Fruit fly (Drosophila melanogaster): ENCODE measurements around the gene Sol1.

Sol1 gene

dm6 chr3R:12408160-12408559 lies 22.1 kb downstream of the Sol1 start, which contains the start of gene CG5196 (continued):
- TF ChIP-seq hkb (optimal IDR thresholded peaks at IDR 0.05), result no peak
- no peak for TF ChIP-seq hkb (GFP tag; IDR thresholded peaks at IDR 0.05)
- peak; percentile 81 for TF ChIP-seq CG34224 (GFP tag; IDR thresholded peaks at IDR 0.05; ENCODE audit: partially characterized antibody)
- no peak for TF ChIP-seq pan (optimal IDR thresholded peaks at IDR 0.05)
- no peak for TF ChIP-seq pan (GFP tag; optimal IDR thresholded peaks at IDR 0.05 in 1 of 2, IDR thresholded peaks at IDR 0.05 in 1 of 2)
- TF ChIP-seq CG1024 (GFP tag; IDR thresholded peaks at IDR 0.05), result no peak
- no peak for TF ChIP-seq Atf3 (GFP tag; optimal IDR thresholded peaks at IDR 0.05)
- TF ChIP-seq MESR4 (GFP tag; optimal IDR thresholded peaks at IDR 0.05), result peak; percentile 85
- peak; percentile 65 for TF ChIP-seq Scr (GFP tag; IDR thresholded peaks at IDR 0.05; ENCODE audit: partially characterized antibody)
- TF ChIP-seq exex (tag; optimal IDR thresholded peaks at IDR 0.05), result peak; percentile 64
- no peak for TF ChIP-seq CG33557 (GFP tag; optimal IDR thresholded peaks at IDR 0.05)
- TF ChIP-seq lilli (GFP tag; optimal IDR thresholded peaks at IDR 0.05), result peak; percentile 11
- peak; percentile 38 for TF ChIP-seq Fer1 (GFP tag; optimal IDR thresholded peaks at IDR 0.05)
- TF ChIP-seq CG2712 (tag; optimal IDR thresholded peaks at IDR 0.05), result peak; percentile 48
- TF ChIP-seq oc (tag; optimal IDR thresholded peaks at IDR 0.05), result no peak
- TF ChIP-seq CG2120 (GFP tag; optimal IDR thresholded peaks at IDR 0.05), result peak; percentile 23
- no peak for TF ChIP-seq Mrtf (GFP tag; IDR thresholded peaks at IDR 0.05)
- TF ChIP-seq Sox102F (GFP tag; optimal IDR thresholded peaks at IDR 0.05), result no peak
- TF ChIP-seq CG12769 (tag; optimal IDR thresholded peaks at IDR 0.05), result no peak
- TF ChIP-seq kni (GFP tag; optimal IDR thresholded peaks at IDR 0.05), result peak; percentile 34
- no peak for TF ChIP-seq NK7.1 (GFP tag; optimal IDR thresholded peaks at IDR 0.05)
- peak; percentile 30 for TF ChIP-seq sd (tag; optimal IDR thresholded peaks at IDR 0.05)
- no peak for TF ChIP-seq CG12219 (GFP tag; optimal IDR thresholded peaks at IDR 0.05)
- TF ChIP-seq pum (GFP tag; optimal IDR thresholded peaks at IDR 0.05), result no peak

dm6 chr3R:12411449-12411848 lies 25.4 kb downstream of the Sol1 start:
- TF ChIP-seq exex (tag; optimal IDR thresholded peaks at IDR 0.05) (peak; percentile 59), nom (GFP tag; optimal IDR thresholded peaks at IDR 0.05) (no peak)

- TF ChIP-seq CG42726 (GFP tag; IDR thresholded peaks at IDR 0.05; ENCODE audit: partially characterized antibody) (peak; percentile 52; the same call in 1 of the 2 replicates), bigmax (GFP tag; optimal IDR thresholded peaks at IDR 0.05) (no peak), hb (GFP tag; IDR thresholded peaks at IDR 0.05; ENCODE audit: partially characterized antibody) (peak; percentile 40; the same call in 1 of the 3 replicates), Hand (GFP tag; optimal IDR thresholded peaks at IDR 0.05) (no peak), kni (GFP tag; optimal IDR thresholded peaks at IDR 0.05) (no peak), dysf (GFP tag; IDR thresholded peaks at IDR 0.05) (no peak), dm (GFP tag; optimal IDR thresholded peaks at IDR 0.05) (no peak), PHDP (tag; optimal IDR thresholded peaks at IDR 0.05) (no peak), insv (GFP tag; optimal IDR thresholded peaks at IDR 0.05) (peak in 1 of 2 experiments; percentile 22), Fer2 (tag; optimal IDR thresholded peaks at IDR 0.05) (no peak), exex (tag; optimal IDR thresholded peaks at IDR 0.05) (peak; percentile 59), sisA (GFP tag; IDR thresholded peaks at IDR 0.05) (no peak), MESR4 (GFP tag; optimal IDR thresholded peaks at IDR 0.05) (peak; percentile 49), cg (GFP tag; optimal IDR thresholded peaks at IDR 0.05) (no peak), CG12942 (GFP tag; optimal IDR thresholded peaks at IDR 0.05) (no peak), z (GFP tag; IDR thresholded peaks at IDR 0.05) (no peak), D (optimal IDR thresholded peaks at IDR 0.05) (no peak), D (GFP tag; optimal IDR thresholded peaks at IDR 0.05) (no peak), sd (tag; optimal IDR thresholded peaks at IDR 0.05) (no peak), chif (GFP tag; optimal IDR thresholded peaks at IDR 0.05) (no peak), CG9609 (GFP tag; optimal IDR thresholded peaks at IDR 0.05) (no peak), CG7963 (GFP tag; IDR thresholded peaks at IDR 0.05; ENCODE audit: partially characterized antibody) (peak; percentile 39; the same call in 1 of the 3 replicates), CG8765 (GFP tag; IDR thresholded peaks at IDR 0.05) (no peak), Kr (GFP tag; optimal IDR thresholded peaks at IDR 0.05) (no peak), Scr (GFP tag; IDR thresholded peaks at IDR 0.05; ENCODE audit: partially characterized antibody) (peak; percentile 76), CG17328 (GFP tag; IDR thresholded peaks at IDR 0.05) (no peak), Fer3 (tag; optimal IDR thresholded peaks at IDR 0.05) (no peak)
Observed at dm6 chr3R:12413274-12413958, 27.4 kb downstream of the Sol1 start, which contains the start of the genes Dip-C and pps. Gene Dip-C, minus strand, starts transcription at chr3R:12413759. Gene pps, plus strand, starts transcription at chr3R:12413828.

All from whole organism, embryonic.